Worm (Caenorhabditis elegans) whole organism, L3 larva: ENCODE measurements around the gene rsr-2.

Experiments
- R02D3.7 ChIP-seq: fragments of 150-350 bp; optimal IDR thresholded peaks from 2 replicates; lab custom pipeline; 2014; ENCODE audit warnings: missing biosample characterization, missing genetic modification characterization
- ZK546.5 ChIP-seq: sonication (generic microtip); optimal IDR thresholded peaks from 2 replicates; lab custom pipeline; 2017; ENCODE audit warnings: missing biosample characterization, missing genetic modification characterization
- ama-1 ChIP-seq: fragments of 150-350 bp; optimal IDR thresholded peaks from 2 replicates; lab custom pipeline; 2018
- ceh-16 ChIP-seq: sonication (generic microtip); optimal IDR thresholded peaks from 2 replicates; lab custom pipeline; 2017; ENCODE audit warnings: missing biosample characterization, missing genetic modification characterization
- ceh-28 ChIP-seq: fragments of 150-350 bp; optimal IDR thresholded peaks from 2 replicates; lab custom pipeline; 2014; ENCODE audit warnings: missing biosample characterization, missing genetic modification reagents, missing genetic modification characterization
- ceh-9 ChIP-seq: sonication (generic microtip); optimal IDR thresholded peaks from 2 replicates; lab custom pipeline; 2018; ENCODE audit warnings: missing biosample characterization, missing genetic modification characterization
- egl-27 ChIP-seq: sonication (generic microtip); optimal IDR thresholded peaks from 4 replicates; lab custom pipeline; 2017; ENCODE audit warnings: missing biosample characterization, missing genetic modification reagents, missing genetic modification characterization
- elt-1 ChIP-seq: fragments of 150-350 bp; optimal IDR thresholded peaks from 2 replicates; lab custom pipeline; 2014; ENCODE audit warnings: missing biosample characterization, missing genetic modification characterization
- elt-2 ChIP-seq: sonication (generic microtip); optimal IDR thresholded peaks from 2 replicates; lab custom pipeline; 2016; ENCODE audit warnings: missing genetic modification reagents, mild to moderate bottlenecking, missing genetic modification characterization, missing compliant biosample characterization
- eor-1 ChIP-seq, 2 experiments: fragments of 150-350 bp; optimal IDR thresholded peaks; 2 replicates each; lab custom pipeline; 2014 to 2018; ENCODE audit warnings: missing biosample characterization in 2 of 2, missing genetic modification characterization in 2 of 2
- fkh-10 ChIP-seq: sonication (generic microtip); optimal IDR thresholded peaks from 2 replicates; lab custom pipeline; 2017; ENCODE audit warnings: missing biosample characterization, missing genetic modification reagents, missing genetic modification characterization
- hmg-11 ChIP-seq: sonication (generic microtip); optimal IDR thresholded peaks from 2 replicates; lab custom pipeline; 2016; ENCODE audit warnings: missing genetic modification characterization, missing compliant biosample characterization
- jun-1 ChIP-seq: fragments of 150-350 bp; optimal IDR thresholded peaks from 2 replicates; lab custom pipeline; 2014; ENCODE audit warnings: missing biosample characterization, missing genetic modification reagents, missing genetic modification characterization
- lin-15B ChIP-seq: fragments of 150-350 bp; optimal IDR thresholded peaks from 2 replicates; lab custom pipeline; 2014; ENCODE audit warnings: missing biosample characterization, missing genetic modification characterization
- mdl-1 ChIP-seq: fragments of 150-350 bp; optimal IDR thresholded peaks from 2 replicates; lab custom pipeline; 2014; ENCODE audit warnings: missing biosample characterization, missing genetic modification characterization
- nfya-1 ChIP-seq: sonication (generic microtip); optimal IDR thresholded peaks from 2 replicates; lab custom pipeline; 2017; ENCODE audit warnings: missing genetic modification characterization, mild to moderate bottlenecking, missing compliant biosample characterization, antibody characterized with exemption, moderate library complexity; ENCODE audit not compliant: insufficient read depth
- nhr-11 ChIP-seq: fragments of 150-350 bp; optimal IDR thresholded peaks from 2 replicates; lab custom pipeline; 2014; ENCODE audit warnings: missing biosample characterization, missing genetic modification characterization
- nhr-23 ChIP-seq: fragments of 150-350 bp; optimal IDR thresholded peaks from 2 replicates; lab custom pipeline; 2014; ENCODE audit warnings: missing biosample characterization, missing genetic modification reagents, missing genetic modification characterization
- nhr-237 ChIP-seq: fragments of 150-350 bp; optimal IDR thresholded peaks from 2 replicates; lab custom pipeline; 2014; ENCODE audit warnings: missing biosample characterization, missing genetic modification characterization
- nhr-25 ChIP-seq: sonication (generic microtip); optimal IDR thresholded peaks from 2 replicates; lab custom pipeline; 2017; ENCODE audit warnings: missing biosample characterization, missing genetic modification characterization
- nhr-28 ChIP-seq: fragments of 150-350 bp; optimal IDR thresholded peaks from 2 replicates; lab custom pipeline; 2014; ENCODE audit warnings: missing biosample characterization, missing genetic modification characterization
- nhr-43 ChIP-seq: sonication (generic microtip); optimal IDR thresholded peaks from 2 replicates; lab custom pipeline; 2016; ENCODE audit warnings: mild to moderate bottlenecking, missing genetic modification characterization, missing compliant biosample characterization; ENCODE audit not compliant: poor library complexity, severe bottlenecking
- nhr-67 ChIP-seq: fragments of 150-350 bp; optimal IDR thresholded peaks from 2 replicates; lab custom pipeline; 2014; ENCODE audit warnings: missing biosample characterization, missing genetic modification characterization
- nhr-76 ChIP-seq: fragments of 150-350 bp; sonication (generic microtip); optimal IDR thresholded peaks from 5 replicates; lab custom pipeline; 2014; ENCODE audit warnings: missing biosample characterization, missing genetic modification characterization
- nhr-77 ChIP-seq: fragments of 150-350 bp; optimal IDR thresholded peaks from 2 replicates; lab custom pipeline; 2014; ENCODE audit warnings: missing biosample characterization, missing genetic modification characterization
- pha-4 ChIP-seq: fragments of 150-350 bp; optimal IDR thresholded peaks from 2 replicates; lab custom pipeline; 2014; ENCODE audit warnings: missing biosample characterization, missing genetic modification reagents, missing genetic modification characterization
- pqm-1 ChIP-seq: fragments of 150-350 bp; optimal IDR thresholded peaks from 2 replicates; lab custom pipeline; 2017; ENCODE audit warnings: missing biosample characterization, missing genetic modification characterization, inconsistent platforms
- skn-1 ChIP-seq: fragments of 150-350 bp; optimal IDR thresholded peaks from 2 replicates; lab custom pipeline; 2014; ENCODE audit warnings: missing biosample characterization, missing genetic modification characterization
- snpc-4 ChIP-seq: fragments of 150-350 bp; optimal IDR thresholded peaks from 2 replicates; lab custom pipeline; 2014; ENCODE audit warnings: missing biosample characterization, missing genetic modification characterization
- tbx-2 ChIP-seq: sonication (generic microtip); optimal IDR thresholded peaks from 2 replicates; lab custom pipeline; 2016; ENCODE audit warnings: mild to moderate bottlenecking, missing genetic modification characterization, missing compliant biosample characterization
- unc-39 ChIP-seq: sonication (generic microtip); optimal IDR thresholded peaks from 4 replicates; lab custom pipeline; 2017; ENCODE audit warnings: missing biosample characterization, missing genetic modification characterization
- unc-62 ChIP-seq: fragments of 150-350 bp; sonication (generic microtip); optimal IDR thresholded peaks from 4 replicates; lab custom pipeline; 2014; ENCODE audit warnings: missing biosample characterization, missing genetic modification reagents, missing genetic modification characterization
- zag-1 ChIP-seq: fragments of 150-350 bp; optimal IDR thresholded peaks from 2 replicates; lab custom pipeline; 2014; ENCODE audit warnings: missing biosample characterization, missing genetic modification characterization
- ztf-4 ChIP-seq: fragments of 150-350 bp; optimal IDR thresholded peaks from 2 replicates; lab custom pipeline; 2014; ENCODE audit warnings: missing biosample characterization, missing genetic modification characterization

Gene rsr-2

DNA sequence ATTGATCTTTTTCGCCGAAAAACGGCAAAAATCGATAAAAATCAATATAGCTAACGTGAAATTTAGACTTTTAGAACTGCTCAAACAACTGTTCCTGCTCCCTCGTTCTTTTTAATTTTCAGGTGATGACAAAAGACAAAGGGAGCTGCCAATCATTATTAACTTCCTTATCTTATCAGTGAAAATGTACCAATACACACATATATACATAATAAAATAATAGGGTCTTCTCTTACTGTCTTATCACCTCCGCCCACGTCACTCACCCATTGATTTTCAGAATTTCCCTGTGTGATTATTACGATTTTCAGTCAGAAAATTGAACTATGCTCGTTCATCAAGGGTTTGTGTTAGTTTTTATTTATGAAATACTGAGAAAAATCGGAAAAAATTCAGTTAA lies 39.4 kb upstream of the rsr-2 start, which contains the start of gene Y57A10A.14:
Gene Y57A10A.14 (plus strand): TSS at position 228 of the 400 bp plus-strand sequence.
- TF ChIP-seq ama-1: no peak
- TF ChIP-seq pha-4 (tag; lab: Kevin White, UChicago): peak; percentile 58
- TF ChIP-seq nhr-25 (tag; lab: Kevin White, UChicago): no peak
- TF ChIP-seq nhr-77 (tag; lab: Kevin White, UChicago): no peak
- TF ChIP-seq skn-1 (tag; lab: Kevin White, UChicago): peak; percentile 92
- TF ChIP-seq elt-1 (tag; lab: Kevin White, UChicago): no peak
- TF ChIP-seq jun-1: peak; percentile 44
- peak; percentile 8 for TF ChIP-seq ceh-28
- peak; percentile 13 for TF ChIP-seq nfya-1
- TF ChIP-seq zag-1 (tag; lab: Kevin White, UChicago): no peak
- no peak for TF ChIP-seq hmg-11 (tag; lab: Kevin White, UChicago)
- no peak for TF ChIP-seq eor-1 (tag; optimal IDR thresholded peaks at IDR 0.05; lab: Kevin White, UChicago)
- no peak for TF ChIP-seq unc-62
- no peak for TF ChIP-seq ZK546.5 (tag; lab: Kevin White, UChicago)
- no peak for TF ChIP-seq tbx-2
- TF ChIP-seq fkh-10 (GFP tag; lab: Kevin White, UChicago): no peak
- no peak for TF ChIP-seq R02D3.7 (tag; lab: Kevin White, UChicago)
- TF ChIP-seq elt-2: peak; percentile 98
- no peak for TF ChIP-seq nhr-28 (tag; lab: Kevin White, UChicago)
- TF ChIP-seq egl-27 (tag; lab: Kevin White, UChicago): peak; percentile 24
- TF ChIP-seq ztf-4 (tag; lab: Kevin White, UChicago): no peak
- TF ChIP-seq pqm-1 (tag; lab: Kevin White, UChicago): peak; percentile 94

DNA sequence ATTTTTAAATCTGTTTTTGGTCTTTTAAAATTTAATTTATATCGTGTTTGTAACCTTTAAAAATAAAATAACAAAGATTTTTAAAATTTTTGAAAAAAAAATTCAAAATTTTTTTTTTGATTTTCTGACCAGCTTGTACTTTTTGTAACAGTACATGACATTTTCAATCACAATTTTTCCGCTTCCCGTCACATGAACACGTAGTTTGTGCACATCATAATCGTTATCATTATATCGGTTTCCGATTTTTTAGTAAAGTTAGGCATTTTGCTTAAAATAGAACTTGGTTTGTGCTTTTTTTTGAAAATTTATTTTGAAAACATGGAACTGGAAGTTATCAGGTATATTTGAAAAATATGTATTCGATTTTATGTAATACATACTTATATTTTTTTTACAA lies 38.4 kb upstream of the rsr-2 start:
- peak; percentile 68 for TF ChIP-seq elt-2
- TF ChIP-seq pqm-1 (tag; lab: Kevin White, UChicago): peak; percentile 24
- no peak for TF ChIP-seq nhr-237
- peak; percentile 71 for TF ChIP-seq nhr-76 (tag; lab: Kevin White, UChicago)
- no peak for TF ChIP-seq mdl-1

ce11 chrII:12189193-12189592 lies 36.0 kb upstream of the rsr-2 start:
- TF ChIP-seq skn-1 (tag; lab: Kevin White, UChicago) (no peak), nhr-23 (tag; lab: Kevin White, UChicago) (no peak), pqm-1 (tag; lab: Kevin White, UChicago) (peak; percentile 8), ama-1 (no peak), ceh-9 (tag; lab: Kevin White, UChicago) (no peak), zag-1 (tag; lab: Kevin White, UChicago) (no peak), R02D3.7 (tag; lab: Kevin White, UChicago) (peak; percentile 64)
- TF ChIP-seq, all 47 proteins: peak for 2

- TF ChIP-seq nhr-43 (tag; lab: Kevin White, UChicago) (no peak), unc-39 (tag; lab: Kevin White, UChicago) (no peak), nhr-77 (tag; lab: Kevin White, UChicago) (no peak), snpc-4 (tag; lab: Kevin White, UChicago) (no peak), ceh-28 (peak; percentile 62), nhr-11 (no peak), nhr-23 (tag; lab: Kevin White, UChicago) (no peak)
Measured at ce11 chrII:12199209-12199608, 25.9 kb upstream of the rsr-2 start.

- TF ChIP-seq nhr-11 (no peak), nhr-43 (tag; lab: Kevin White, UChicago) (no peak), ceh-28 (peak; percentile 88), skn-1 (tag; lab: Kevin White, UChicago) (no peak)
Measured at ce11 chrII:12199912-12200637, 25.1 kb upstream of the rsr-2 start, which contains the start of gene polg-1. Gene polg-1 (minus strand): TSS chrII:12199962.

- TF ChIP-seq snpc-4 (tag; lab: Kevin White, UChicago): no peak
- TF ChIP-seq eor-1 (tag; optimal IDR thresholded peaks at IDR 0.05; lab: Kevin White, UChicago): no peak
- no peak for TF ChIP-seq nhr-76 (tag; lab: Kevin White, UChicago)
- no peak for TF ChIP-seq lin-15B
- TF ChIP-seq hmg-11 (tag; lab: Kevin White, UChicago): no peak
- no peak for TF ChIP-seq zag-1 (tag; lab: Kevin White, UChicago)
- TF ChIP-seq nhr-67: no peak
- TF ChIP-seq skn-1 (tag; lab: Kevin White, UChicago): no peak
- TF ChIP-seq ZK546.5 (tag; lab: Kevin White, UChicago): no peak
- no peak for TF ChIP-seq nhr-43 (tag; lab: Kevin White, UChicago)
- no peak for TF ChIP-seq nfya-1
- TF ChIP-seq nhr-237: no peak
- no peak for TF ChIP-seq ceh-16 (tag; lab: Kevin White, UChicago)
- TF ChIP-seq nhr-28 (tag; lab: Kevin White, UChicago): no peak
- TF ChIP-seq mdl-1: no peak
- no peak for TF ChIP-seq unc-62
- no peak for TF ChIP-seq ama-1
- TF ChIP-seq pqm-1 (tag; lab: Kevin White, UChicago): no peak
Measured at ce11 chrII:12202281-12202680, 22.9 kb upstream of the rsr-2 start, which contains the start of gene trpp-5. Gene trpp-5 (minus strand): TSS chrII:12202381.
